Worm (Caenorhabditis elegans) whole organism, L1 larva: Measurements from ENCODE around the gene nspe-8.

Source experiments
- aha-1 ChIP-seq: fragments of 150-350 bp; optimal IDR thresholded peaks from 2 replicates; lab custom pipeline; 2014; ENCODE audit warnings: missing biosample characterization, missing genetic modification characterization
- ama-1 ChIP-seq: fragments of 150-350 bp; optimal IDR thresholded peaks from 2 replicates; lab custom pipeline; 2014
- hlh-17 ChIP-seq: fragments of 200-800 bp; sonication (Bioruptor generic); optimal IDR thresholded peaks from 2 replicates; lab custom pipeline; 2018; ENCODE audit warnings: missing genetic modification characterization, mild to moderate bottlenecking, missing compliant biosample characterization, moderate library complexity, borderline replicate concordance
- nhr-237 ChIP-seq: fragments of 150-350 bp; optimal IDR thresholded peaks from 2 replicates; lab custom pipeline; 2014; ENCODE audit warnings: missing biosample characterization, missing genetic modification characterization
- pqm-1 ChIP-seq: sonication (generic microtip); optimal IDR thresholded peaks from 3 replicates; lab custom pipeline; 2017; ENCODE audit warnings: missing biosample characterization, missing genetic modification characterization
- skn-1 ChIP-seq: fragments of 150-350 bp; optimal IDR thresholded peaks from 2 replicates; lab custom pipeline; 2014; ENCODE audit warnings: missing biosample characterization, missing genetic modification characterization
- zag-1 ChIP-seq: fragments of 150-350 bp; optimal IDR thresholded peaks from 2 replicates; lab custom pipeline; 2014; ENCODE audit warnings: missing biosample characterization, missing genetic modification characterization

- TF ChIP-seq hlh-17 (GFP tag; lab: Kevin White, UChicago) (no peak), aha-1 (tag; lab: Kevin White, UChicago) (no peak), ama-1 (lab: Kevin White, UChicago) (no peak), pqm-1 (tag; lab: Kevin White, UChicago) (no peak), nhr-237 (tag; lab: Kevin White, UChicago) (no peak), zag-1 (no peak), skn-1 (no peak)
Observed at ce11 chrII:12608653-12609052, 13.1 kb downstream of the nspe-8 start, which contains the start of gene Y38E10A.9.
